Worm (Caenorhabditis elegans) whole organism, L2 larva: ENCODE results near the gene capa-1.

Source experiments
- C34F6.9 ChIP-seq: fragments of 150-350 bp; optimal IDR thresholded peaks from 2 replicates; lab custom pipeline; 2014; ENCODE audit warnings: missing biosample characterization, missing genetic modification characterization
- F13H6.1 ChIP-seq: sonication (generic microtip); optimal IDR thresholded peaks from 2 replicates; lab custom pipeline; 2016; ENCODE audit warnings: missing genetic modification characterization, missing compliant biosample characterization
- R02D3.7 ChIP-seq: fragments of 150-350 bp; optimal IDR thresholded peaks from 2 replicates; lab custom pipeline; 2014; ENCODE audit warnings: missing biosample characterization, missing genetic modification characterization
- Y55F3AM.14 ChIP-seq: fragments of 200-800 bp; sonication (Bioruptor generic); optimal IDR thresholded peaks from 2 replicates; lab custom pipeline; 2018; ENCODE audit warnings: mild to moderate bottlenecking, missing genetic modification characterization, missing compliant biosample characterization
- ZK546.5 ChIP-seq: sonication (generic microtip); optimal IDR thresholded peaks from 2 replicates; lab custom pipeline; 2017; ENCODE audit warnings: missing biosample characterization, missing genetic modification characterization
- alr-1 ChIP-seq: fragments of 150-350 bp; optimal IDR thresholded peaks from 2 replicates; lab custom pipeline; 2014; ENCODE audit warnings: missing biosample characterization, missing genetic modification characterization
- aly-2 ChIP-seq: fragments of 150-350 bp; optimal IDR thresholded peaks from 2 replicates; lab custom pipeline; 2014; ENCODE audit warnings: missing biosample characterization, missing genetic modification characterization
- ama-1 ChIP-seq: fragments of 150-350 bp; optimal IDR thresholded peaks from 2 replicates; lab custom pipeline; 2018; ENCODE audit warnings: inconsistent platforms
- blmp-1 ChIP-seq: sonication (generic microtip); optimal IDR thresholded peaks from 2 replicates; lab custom pipeline; 2017; ENCODE audit warnings: missing genetic modification characterization, mild to moderate bottlenecking, missing compliant biosample characterization, antibody characterized with exemption, moderate library complexity; ENCODE audit not compliant: insufficient read depth
- ceh-16 ChIP-seq: fragments of 150-350 bp; optimal IDR thresholded peaks from 2 replicates; lab custom pipeline; 2014; ENCODE audit warnings: missing biosample characterization, missing genetic modification characterization
- ceh-82 ChIP-seq: fragments of 150-350 bp; optimal IDR thresholded peaks from 2 replicates; lab custom pipeline; 2014; ENCODE audit warnings: missing biosample characterization, missing genetic modification characterization
- crh-2 ChIP-seq: sonication (generic microtip); optimal IDR thresholded peaks from 2 replicates; lab custom pipeline; 2017; ENCODE audit warnings: missing biosample characterization, missing genetic modification characterization
- dmd-4 ChIP-seq: sonication (generic microtip); optimal IDR thresholded peaks from 2 replicates; lab custom pipeline; 2017; ENCODE audit warnings: missing biosample characterization, missing genetic modification characterization
- egl-27 ChIP-seq: sonication (generic microtip); optimal IDR thresholded peaks from 3 replicates; lab custom pipeline; 2017; ENCODE audit warnings: missing biosample characterization, missing genetic modification reagents, missing genetic modification characterization
- elt-1 ChIP-seq: fragments of 150-350 bp; optimal IDR thresholded peaks from 2 replicates; lab custom pipeline; 2014; ENCODE audit warnings: missing biosample characterization, missing genetic modification characterization
- elt-3 ChIP-seq: sonication (generic microtip); optimal IDR thresholded peaks from 2 replicates; lab custom pipeline; 2017; ENCODE audit warnings: missing biosample characterization, missing genetic modification characterization
- fos-1 ChIP-seq: fragments of 150-350 bp; optimal IDR thresholded peaks from 2 replicates; lab custom pipeline; 2014; ENCODE audit warnings: missing biosample characterization, missing genetic modification characterization
- gmeb-1 ChIP-seq: fragments of 150-350 bp; optimal IDR thresholded peaks from 2 replicates; lab custom pipeline; 2014; ENCODE audit warnings: missing biosample characterization, missing genetic modification characterization
- lin-11 ChIP-seq: fragments of 150-350 bp; sonication (generic microtip); optimal IDR thresholded peaks from 2 replicates; lab custom pipeline; 2014; ENCODE audit warnings: missing biosample characterization, missing genetic modification characterization, inconsistent platforms, mixed read lengths
- lin-13 ChIP-seq: fragments of 150-350 bp; optimal IDR thresholded peaks from 2 replicates; lab custom pipeline; 2014; ENCODE audit warnings: missing biosample characterization, missing genetic modification reagents, missing genetic modification characterization
- lin-39 ChIP-seq: fragments of 150-350 bp; optimal IDR thresholded peaks from 2 replicates; lab custom pipeline; 2014; ENCODE audit warnings: missing biosample characterization, missing genetic modification reagents, missing genetic modification characterization
- lsy-2 ChIP-seq, 2 experiments: fragments of 150-350 bp in 1 of 2; sonication (generic microtip) in 1 of 2; optimal IDR thresholded peaks; 2 replicates each; lab custom pipeline; 2014 to 2017; ENCODE audit warnings: missing biosample characterization in 2 of 2, missing genetic modification characterization in 2 of 2
- mab-5 ChIP-seq: fragments of 150-350 bp; optimal IDR thresholded peaks from 2 replicates; lab custom pipeline; 2014; ENCODE audit warnings: missing biosample characterization, missing genetic modification characterization
- mbf-1 ChIP-seq: sonication (generic microtip); optimal IDR thresholded peaks from 2 replicates; lab custom pipeline; 2017; ENCODE audit warnings: missing biosample characterization, missing genetic modification characterization
- mdl-1 ChIP-seq, 2 experiments: fragments of 150-350 bp in 1 of 2; sonication (generic microtip) in 1 of 2; optimal IDR thresholded peaks; 2 replicates each; lab custom pipeline; 2017; ENCODE audit warnings: missing biosample characterization in 2 of 2, missing genetic modification characterization in 2 of 2
- nhr-10 ChIP-seq: sonication (generic microtip); optimal IDR thresholded peaks from 2 replicates; lab custom pipeline; 2017; ENCODE audit warnings: missing biosample characterization, missing genetic modification characterization
- nhr-11 ChIP-seq: fragments of 150-350 bp; optimal IDR thresholded peaks from 2 replicates; lab custom pipeline; 2014; ENCODE audit warnings: missing biosample characterization, missing genetic modification characterization
- nhr-12 ChIP-seq: fragments of 150-350 bp; optimal IDR thresholded peaks from 2 replicates; lab custom pipeline; 2014; ENCODE audit warnings: missing biosample characterization, missing genetic modification characterization
- nhr-129 ChIP-seq: fragments of 150-350 bp; optimal IDR thresholded peaks from 2 replicates; lab custom pipeline; 2014; ENCODE audit warnings: missing biosample characterization, missing genetic modification characterization
- nhr-21 ChIP-seq: fragments of 150-350 bp; optimal IDR thresholded peaks from 2 replicates; lab custom pipeline; 2014; ENCODE audit warnings: missing biosample characterization, missing genetic modification characterization
- nhr-23 ChIP-seq: fragments of 150-350 bp; optimal IDR thresholded peaks from 2 replicates; lab custom pipeline; 2014; ENCODE audit warnings: missing biosample characterization, missing genetic modification reagents, missing genetic modification characterization
- nhr-237 ChIP-seq: fragments of 150-350 bp; optimal IDR thresholded peaks from 2 replicates; lab custom pipeline; 2014; ENCODE audit warnings: missing biosample characterization, missing genetic modification characterization
- nhr-25 ChIP-seq: fragments of 150-350 bp; sonication (generic microtip); optimal IDR thresholded peaks from 3 replicates; lab custom pipeline; 2014; ENCODE audit warnings: missing biosample characterization, missing genetic modification characterization
- nhr-6 ChIP-seq: fragments of 150-350 bp; optimal IDR thresholded peaks from 2 replicates; lab custom pipeline; 2014; ENCODE audit warnings: missing biosample characterization, missing genetic modification characterization
- nhr-77 ChIP-seq: fragments of 150-350 bp; optimal IDR thresholded peaks from 2 replicates; lab custom pipeline; 2014; ENCODE audit warnings: missing biosample characterization, missing genetic modification characterization
- peb-1 ChIP-seq: fragments of 150-350 bp; optimal IDR thresholded peaks from 2 replicates; lab custom pipeline; 2014; ENCODE audit warnings: missing biosample characterization, missing genetic modification characterization
- sem-4 ChIP-seq: fragments of 150-350 bp; optimal IDR thresholded peaks from 2 replicates; lab custom pipeline; 2014; ENCODE audit warnings: missing biosample characterization, missing genetic modification reagents, missing genetic modification characterization
- skn-1 ChIP-seq: sonication (generic microtip); optimal IDR thresholded peaks from 2 replicates; lab custom pipeline; 2017; ENCODE audit warnings: missing biosample characterization, missing genetic modification characterization
- sma-3 ChIP-seq: sonication (generic microtip); optimal IDR thresholded peaks from 2 replicates; lab custom pipeline; 2016; ENCODE audit warnings: missing genetic modification reagents, missing genetic modification characterization, missing compliant biosample characterization
- sma-9 ChIP-seq, 2 experiments: fragments of 150-350 bp in 1 of 2; sonication (generic microtip) in 1 of 2; optimal IDR thresholded peaks; 2 replicates each; lab custom pipeline; 2014 to 2016; ENCODE audit warnings: missing genetic modification characterization in 2 of 2, mild to moderate bottlenecking in 1 of 2, missing biosample characterization in 1 of 2, missing compliant biosample characterization in 1 of 2, missing genetic modification reagents in 1 of 2, moderate library complexity in 1 of 2
- snpc-4 ChIP-seq: fragments of 150-350 bp; optimal IDR thresholded peaks from 2 replicates; lab custom pipeline; 2014; ENCODE audit warnings: missing biosample characterization, missing genetic modification characterization
- unc-39 ChIP-seq: fragments of 150-350 bp; optimal IDR thresholded peaks from 2 replicates; lab custom pipeline; 2014; ENCODE audit warnings: missing biosample characterization, missing genetic modification characterization
- unc-55 ChIP-seq: fragments of 150-350 bp; sonication (generic microtip); optimal IDR thresholded peaks from 3 replicates; lab custom pipeline; 2014; ENCODE audit warnings: missing biosample characterization, missing genetic modification reagents, missing genetic modification characterization
- unc-62 ChIP-seq: fragments of 150-350 bp; optimal IDR thresholded peaks from 2 replicates; lab custom pipeline; 2014; ENCODE audit warnings: missing biosample characterization, missing genetic modification reagents, missing genetic modification characterization
- zag-1 ChIP-seq: fragments of 150-350 bp; optimal IDR thresholded peaks from 2 replicates; lab custom pipeline; 2014; ENCODE audit warnings: missing biosample characterization, missing genetic modification characterization
- ztf-1 ChIP-seq: fragments of 200-800 bp; sonication (Bioruptor generic); conservative IDR thresholded peaks from 2 replicates; pipeline ENCODE4 v1.3.6; 2022; ENCODE audit warnings: missing genetic modification characterization, missing compliant biosample characterization
- ztf-11 ChIP-seq: sonication (generic microtip); optimal IDR thresholded peaks from 2 replicates; lab custom pipeline; 2017; ENCODE audit warnings: missing biosample characterization, missing genetic modification characterization
- ztf-4 ChIP-seq: fragments of 150-350 bp; optimal IDR thresholded peaks from 2 replicates; lab custom pipeline; 2014; ENCODE audit warnings: missing biosample characterization, missing genetic modification characterization

The capa-1 gene

ce11 chrX:5953174-5953573 is 34.0 kb downstream of the capa-1 start, which contains the start of the genes R07E4.5 and R07E4.3:
R07E4.5 (minus strand) TSS chrX:5953174.
R07E4.3 (plus strand) TSS chrX:5953458.
- TF ChIP-seq elt-3 (no peak), Y55F3AM.14 (no peak), egl-27 (peak; percentile 11), fos-1 (tag; lab: Kevin White, UChicago) (peak; percentile 58), aly-2 (no peak), sma-3 (peak; percentile 74), mab-5 (tag; lab: Kevin White, UChicago) (no peak), lin-13 (GFP tag; lab: Kevin White, UChicago) (peak; percentile 77), ama-1 (lab: Kevin White, UChicago) (no peak), skn-1 (tag; lab: Kevin White, UChicago) (no peak), alr-1 (tag; lab: Kevin White, UChicago) (no peak), nhr-11 (tag; lab: Kevin White, UChicago) (no peak), snpc-4 (tag; lab: Kevin White, UChicago) (peak; percentile 0), sem-4 (tag; lab: Kevin White, UChicago) (peak; percentile 54), unc-62 (GFP tag; lab: Kevin White, UChicago) (no peak), F13H6.1 (tag; lab: Kevin White, UChicago) (peak; percentile 71), ztf-4 (no peak), nhr-23 (no peak), nhr-10 (no peak), elt-1 (tag; lab: Kevin White, UChicago) (no peak), ztf-1 (no peak), mbf-1 (no peak), unc-39 (tag; lab: Kevin White, UChicago) (no peak), nhr-6 (tag; lab: Kevin White, UChicago) (peak; percentile 13), nhr-21 (tag; lab: Kevin White, UChicago) (peak; percentile 62), R02D3.7 (tag; lab: Kevin White, UChicago) (no peak), peb-1 (tag; lab: Kevin White, UChicago) (no peak), mdl-1 (tag; optimal IDR thresholded peaks at IDR 0.05; lab: Kevin White, UChicago) (no peak), nhr-77 (tag; lab: Kevin White, UChicago) (no peak), zag-1 (tag; lab: Kevin White, UChicago) (no peak), gmeb-1 (tag; lab: Kevin White, UChicago) (peak; percentile 68), ZK546.5 (no peak), blmp-1 (tag; lab: Kevin White, UChicago) (peak; percentile 13), C34F6.9 (tag; lab: Kevin White, UChicago) (peak; percentile 67), ztf-11 (tag; lab: Kevin White, UChicago) (no peak), lsy-2 (tag; optimal IDR thresholded peaks at IDR 0.05; lab: Kevin White, UChicago) (peak in 1 of 2 experiments; percentile 80), nhr-25 (tag; lab: Kevin White, UChicago) (peak; percentile 67), unc-55 (peak; percentile 91), sma-9 (GFP tag; optimal IDR thresholded peaks at IDR 0.05; lab: Kevin White, UChicago) (peak; percentile 81), sma-9 (tag; optimal IDR thresholded peaks at IDR 0.05; lab: Kevin White, UChicago) (no peak), nhr-129 (tag; lab: Kevin White, UChicago) (peak; percentile 79), ceh-16 (tag; lab: Kevin White, UChicago) (no peak), dmd-4 (tag; lab: Kevin White, UChicago) (no peak), ceh-82 (tag; lab: Kevin White, UChicago) (no peak), nhr-237 (tag; lab: Kevin White, UChicago) (no peak), crh-2 (tag; lab: Kevin White, UChicago) (peak; percentile 70), lin-11 (tag; lab: Kevin White, UChicago) (peak; percentile 77), lin-39 (tag; lab: Kevin White, UChicago) (no peak), nhr-12 (tag; lab: Kevin White, UChicago) (no peak)
- TF ChIP-seq, all 48 proteins: peak for 19
